Worm (Caenorhabditis elegans) whole organism, late embryonic: ENCODE measurements around the gene clh-3.

ENCODE experiments used
- C08G9.2 ChIP-seq: sonication (generic microtip); optimal IDR thresholded peaks from 2 replicates; lab custom pipeline; 2016; ENCODE audit warnings: mild to moderate bottlenecking, missing genetic modification characterization, moderate library complexity, missing compliant biosample characterization
- C38D4.7 ChIP-seq: fragments of 200-800 bp; sonication (Bioruptor generic); optimal IDR thresholded peaks from 2 replicates; lab custom pipeline; 2018; ENCODE audit warnings: mild to moderate bottlenecking, missing genetic modification characterization, moderate library complexity, missing compliant biosample characterization
- K09A11.1 ChIP-seq: sonication (generic microtip); optimal IDR thresholded peaks from 2 replicates; lab custom pipeline; 2017; ENCODE audit warnings: antibody characterized with exemption, mild to moderate bottlenecking, missing genetic modification characterization, missing compliant biosample characterization; ENCODE audit not compliant: insufficient read depth
- T23F11.4 ChIP-seq: fragments of 200-800 bp; sonication (Bioruptor generic); optimal IDR thresholded peaks from 2 replicates; lab custom pipeline; 2018; ENCODE audit warnings: mild to moderate bottlenecking, missing genetic modification characterization, missing compliant biosample characterization
- Y22D7AL.16 ChIP-seq: sonication (generic microtip); optimal IDR thresholded peaks from 2 replicates; lab custom pipeline; 2016; ENCODE audit warnings: missing genetic modification characterization, missing compliant biosample characterization
- ahr-1 ChIP-seq: sonication (generic microtip); optimal IDR thresholded peaks from 2 replicates; lab custom pipeline; 2016; ENCODE audit warnings: missing genetic modification characterization, missing compliant biosample characterization
- ama-1 ChIP-seq: fragments of 150-350 bp; optimal IDR thresholded peaks from 2 replicates; lab custom pipeline; 2014
- ceh-14 ChIP-seq: sonication (generic microtip); optimal IDR thresholded peaks from 2 replicates; lab custom pipeline; 2016; ENCODE audit warnings: missing genotype, missing genetic modification characterization, missing compliant biosample characterization
- ceh-18 ChIP-seq: sonication (generic microtip); optimal IDR thresholded peaks from 2 replicates; lab custom pipeline; 2016; ENCODE audit warnings: missing genetic modification characterization, missing compliant biosample characterization
- ceh-19 ChIP-seq: fragments of 200-800 bp; sonication (Bioruptor generic); optimal IDR thresholded peaks from 2 replicates; lab custom pipeline; 2018; ENCODE audit warnings: mild to moderate bottlenecking, missing genetic modification characterization, missing compliant biosample characterization
- ceh-2 ChIP-seq: sonication (generic microtip); optimal IDR thresholded peaks from 2 replicates; lab custom pipeline; 2016; ENCODE audit warnings: missing genotype, missing genetic modification characterization, missing compliant biosample characterization
- ceh-22 ChIP-seq: sonication (generic microtip); optimal IDR thresholded peaks from 2 replicates; lab custom pipeline; 2017; ENCODE audit warnings: missing biosample characterization, missing genetic modification characterization
- ceh-30 ChIP-seq: fragments of 150-350 bp; optimal IDR thresholded peaks from 2 replicates; lab custom pipeline; 2014; ENCODE audit warnings: missing biosample characterization, missing genetic modification characterization
- ceh-45 ChIP-seq: fragments of 200-800 bp; sonication (Bioruptor generic); IDR thresholded peaks from 2 replicates; pipeline ENCODE4 v1.3.6; 2022; ENCODE audit warnings: missing genetic modification reagents, missing genetic modification characterization, missing compliant biosample characterization
- ceh-48 ChIP-seq: sonication (generic microtip); optimal IDR thresholded peaks from 2 replicates; lab custom pipeline; 2016; ENCODE audit warnings: missing genetic modification characterization, inconsistent platforms, missing compliant biosample characterization
- ceh-6 ChIP-seq: fragments of 200-800 bp; sonication (Bioruptor generic); optimal IDR thresholded peaks from 2 replicates; lab custom pipeline; 2018; ENCODE audit warnings: mild to moderate bottlenecking, missing genetic modification characterization, missing compliant biosample characterization
- ceh-9 ChIP-seq: sonication (generic microtip); optimal IDR thresholded peaks from 2 replicates; lab custom pipeline; 2016; ENCODE audit warnings: mild to moderate bottlenecking, missing genetic modification characterization, inconsistent platforms, missing compliant biosample characterization
- che-1 ChIP-seq: sonication (generic microtip); optimal IDR thresholded peaks from 2 replicates; lab custom pipeline; 2016; ENCODE audit warnings: mild to moderate bottlenecking, missing genetic modification characterization, missing compliant biosample characterization
- dve-1 ChIP-seq: sonication (generic microtip); optimal IDR thresholded peaks from 2 replicates; lab custom pipeline; 2017; ENCODE audit warnings: antibody characterized with exemption, mild to moderate bottlenecking, missing genetic modification characterization, missing compliant biosample characterization
- elt-2 ChIP-seq: sonication (generic microtip); optimal IDR thresholded peaks from 2 replicates; lab custom pipeline; 2016; ENCODE audit warnings: missing genetic modification reagents, missing genetic modification characterization, missing compliant biosample characterization
- elt-4 ChIP-seq: sonication (generic microtip); optimal IDR thresholded peaks from 2 replicates; lab custom pipeline; 2016; ENCODE audit warnings: missing genetic modification characterization, missing compliant biosample characterization
- eyg-1 ChIP-seq: sonication (generic microtip); optimal IDR thresholded peaks from 2 replicates; lab custom pipeline; 2016; ENCODE audit warnings: missing genotype, missing genetic modification characterization, missing compliant biosample characterization
- fkh-10 ChIP-seq: fragments of 150-350 bp; optimal IDR thresholded peaks from 2 replicates; lab custom pipeline; 2014; ENCODE audit warnings: missing biosample characterization, missing genetic modification reagents, missing genetic modification characterization
- gmeb-2 ChIP-seq: sonication (generic microtip); optimal IDR thresholded peaks from 2 replicates; lab custom pipeline; 2016; ENCODE audit warnings: missing genetic modification characterization, inconsistent platforms, missing compliant biosample characterization
- hlh-13 ChIP-seq: fragments of 200-800 bp; sonication (Bioruptor generic); optimal IDR thresholded peaks from 2 replicates; lab custom pipeline; 2018; ENCODE audit warnings: mild to moderate bottlenecking, missing genetic modification characterization, missing compliant biosample characterization
- hlh-15 ChIP-seq: sonication (generic microtip); optimal IDR thresholded peaks from 2 replicates; lab custom pipeline; 2016; ENCODE audit warnings: missing genetic modification characterization, missing compliant biosample characterization
- hlh-30 ChIP-seq: sonication (generic microtip); optimal IDR thresholded peaks from 2 replicates; lab custom pipeline; 2017; ENCODE audit warnings: antibody characterized with exemption, missing genetic modification characterization, missing compliant biosample characterization; ENCODE audit not compliant: insufficient read depth
- hlh-8 ChIP-seq: sonication (generic microtip); optimal IDR thresholded peaks from 2 replicates; lab custom pipeline; 2016; ENCODE audit warnings: missing genotype, missing genetic modification characterization, missing compliant biosample characterization
- lim-6 ChIP-seq: sonication (generic microtip); optimal IDR thresholded peaks from 2 replicates; lab custom pipeline; 2016; ENCODE audit warnings: missing genetic modification characterization, missing compliant biosample characterization
- madf-2 ChIP-seq: sonication (generic microtip); optimal IDR thresholded peaks from 2 replicates; lab custom pipeline; 2017; ENCODE audit warnings: missing genetic modification characterization, missing compliant biosample characterization
- mec-3 ChIP-seq: sonication (generic microtip); optimal IDR thresholded peaks from 2 replicates; lab custom pipeline; 2016; ENCODE audit warnings: borderline replicate concordance, missing genetic modification characterization, missing compliant biosample characterization
- nfya-1 ChIP-seq: sonication (generic microtip); optimal IDR thresholded peaks from 2 replicates; lab custom pipeline; 2017; ENCODE audit warnings: missing genetic modification characterization, mild to moderate bottlenecking, missing compliant biosample characterization, antibody characterized with exemption, moderate library complexity
- nhr-11 ChIP-seq: fragments of 150-350 bp; optimal IDR thresholded peaks from 2 replicates; lab custom pipeline; 2014; ENCODE audit warnings: missing biosample characterization, missing genetic modification characterization
- nhr-232 ChIP-seq: sonication (generic microtip); optimal IDR thresholded peaks from 2 replicates; lab custom pipeline; 2016; ENCODE audit warnings: missing genetic modification characterization, missing compliant biosample characterization
- npax-4 ChIP-seq: sonication (generic microtip); optimal IDR thresholded peaks from 2 replicates; lab custom pipeline; 2016; ENCODE audit warnings: missing genetic modification characterization, missing compliant biosample characterization
- odd-2 ChIP-seq: sonication (generic microtip); optimal IDR thresholded peaks from 2 replicates; lab custom pipeline; 2017; ENCODE audit warnings: antibody characterized with exemption, mild to moderate bottlenecking, missing genetic modification characterization, missing compliant biosample characterization
- pag-3 ChIP-seq: sonication (generic microtip); optimal IDR thresholded peaks from 2 replicates; lab custom pipeline; 2016; ENCODE audit warnings: missing compliant biosample characterization, missing genetic modification characterization, borderline replicate concordance
- pax-1 ChIP-seq: fragments of 150-350 bp; optimal IDR thresholded peaks from 2 replicates; lab custom pipeline; 2014; ENCODE audit warnings: missing biosample characterization, missing genetic modification characterization
- pha-4 ChIP-seq: fragments of 150-350 bp; optimal IDR thresholded peaks from 2 replicates; lab custom pipeline; 2018; ENCODE audit warnings: missing biosample characterization, missing genetic modification reagents, missing genetic modification characterization
- pros-1 ChIP-seq: fragments of 150-350 bp; optimal IDR thresholded peaks from 2 replicates; lab custom pipeline; 2014; ENCODE audit warnings: missing biosample characterization, missing genetic modification reagents, missing genetic modification characterization
- ref-2 ChIP-seq: sonication (generic microtip); optimal IDR thresholded peaks from 2 replicates; lab custom pipeline; 2016; ENCODE audit warnings: missing genetic modification characterization, missing compliant biosample characterization
- rnt-1 ChIP-seq: sonication (generic microtip); optimal IDR thresholded peaks from 2 replicates; lab custom pipeline; 2016; ENCODE audit warnings: missing genetic modification characterization, missing compliant biosample characterization
- sdc-2 ChIP-seq: sonication (generic microtip); optimal IDR thresholded peaks from 2 replicates; lab custom pipeline; 2016; ENCODE audit warnings: missing genotype, missing genetic modification characterization, missing compliant biosample characterization
- sox-2 ChIP-seq: fragments of 200-800 bp; sonication (Bioruptor generic); IDR thresholded peaks from 2 replicates; pipeline ENCODE4 v1.3.6; 2022; ENCODE audit warnings: missing genetic modification reagents, missing genetic modification characterization, missing compliant biosample characterization
- sox-4 ChIP-seq: sonication (generic microtip); optimal IDR thresholded peaks from 2 replicates; lab custom pipeline; 2017; ENCODE audit warnings: mild to moderate bottlenecking, missing genetic modification characterization, inconsistent platforms, missing compliant biosample characterization
- syd-9 ChIP-seq: sonication (generic microtip); optimal IDR thresholded peaks from 2 replicates; lab custom pipeline; 2016; ENCODE audit warnings: mild to moderate bottlenecking, missing genetic modification characterization, moderate library complexity, missing compliant biosample characterization
- tbx-7 ChIP-seq: sonication (generic microtip); optimal IDR thresholded peaks from 2 replicates; lab custom pipeline; 2016; ENCODE audit warnings: missing genotype, missing genetic modification characterization, missing compliant biosample characterization
- ttx-3 ChIP-seq: sonication (generic microtip); optimal IDR thresholded peaks from 2 replicates; lab custom pipeline; 2016; ENCODE audit warnings: missing genetic modification reagents, missing genetic modification characterization, missing compliant biosample characterization
- unc-3 ChIP-seq, 2 experiments: fragments of 200-800 bp in 1 of 2; sonication (Bioruptor generic) in 1 of 2; sonication (generic microtip) in 1 of 2; conservative IDR thresholded peaks in 1 of 2; optimal IDR thresholded peaks in 1 of 2; 2 replicates each; pipeline versions ENCODE4 v1.3.6 to Lab custom; 2016 to 2022; ENCODE audit warnings: missing compliant biosample characterization in 2 of 2, missing genetic modification characterization in 2 of 2, missing genetic modification reagents in 1 of 2
- unc-42 ChIP-seq: sonication (generic microtip); optimal IDR thresholded peaks from 2 replicates; lab custom pipeline; 2016; ENCODE audit warnings: missing genotype, missing genetic modification characterization, missing compliant biosample characterization
- unc-55 ChIP-seq: sonication (generic microtip); optimal IDR thresholded peaks from 2 replicates; lab custom pipeline; 2017; ENCODE audit warnings: missing biosample characterization, missing genetic modification reagents, missing genetic modification characterization
- zip-5 ChIP-seq: sonication (generic microtip); optimal IDR thresholded peaks from 2 replicates; lab custom pipeline; 2016; ENCODE audit warnings: missing genetic modification characterization, missing compliant biosample characterization

Gene clh-3

DNA sequence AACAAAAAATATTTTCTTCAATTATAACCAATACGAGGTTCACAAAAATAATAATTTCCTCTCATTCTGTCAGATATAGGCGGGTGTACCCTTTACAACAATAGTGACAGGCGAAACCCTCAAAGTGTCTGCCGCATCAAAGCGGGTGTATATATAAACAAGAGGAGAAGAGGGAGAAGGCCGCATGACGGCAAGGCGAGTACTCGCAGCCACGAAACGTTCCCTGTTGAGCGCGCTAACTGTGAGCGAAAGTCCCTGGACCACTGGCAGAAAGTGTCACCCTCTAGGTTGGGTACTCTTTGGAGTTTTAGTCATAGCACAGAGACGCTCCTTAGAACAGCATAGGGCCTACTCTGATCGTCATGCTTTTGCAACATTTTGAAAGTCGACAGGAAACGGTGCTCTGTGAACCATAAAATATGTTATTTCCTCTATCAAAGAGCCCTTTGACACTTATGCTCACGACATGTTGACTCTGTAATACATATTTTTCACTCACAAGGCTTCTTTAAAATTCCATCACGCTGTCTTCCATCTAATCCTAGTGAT, 25.6 kb downstream of the clh-3 start, which contains the start of gene pcrg-1:
TSS of gene pcrg-1 (plus strand) at position 499 of the 549 bp plus-strand sequence.
- TF ChIP-seq ceh-45 (GFP tag; lab: Robert Waterston, UW) (peak; percentile 84), elt-2 (tag; lab: Kevin White, UChicago) (peak; percentile 90), lim-6 (peak; percentile 90), nhr-232 (tag; lab: Kevin White, UChicago) (peak; percentile 73), ama-1 (lab: Kevin White, UChicago) (no peak), pag-3 (peak; percentile 8), odd-2 (no peak), elt-4 (no peak), nfya-1 (tag; lab: Kevin White, UChicago) (peak; percentile 45), hlh-15 (tag; lab: Kevin White, UChicago) (peak; percentile 71), K09A11.1 (tag; lab: Kevin White, UChicago) (peak; percentile 43), ceh-19 (GFP tag; lab: Kevin White, UChicago) (peak; percentile 90), ceh-9 (tag; lab: Kevin White, UChicago) (peak; percentile 72), che-1 (tag; lab: Kevin White, UChicago) (peak; percentile 91), syd-9 (tag; lab: Kevin White, UChicago) (peak; percentile 74), ceh-14 (tag; lab: Kevin White, UChicago) (peak; percentile 91), C08G9.2 (tag; lab: Kevin White, UChicago) (peak; percentile 76), ttx-3 (peak; percentile 77), hlh-30 (tag; lab: Kevin White, UChicago) (peak; percentile 73), unc-3 (GFP tag; conservative IDR thresholded peaks at IDR 0.05; lab: Robert Waterston, UW) (peak; percentile 90), unc-3 (tag; optimal IDR thresholded peaks at IDR 0.05; lab: Kevin White, UChicago) (peak; percentile 66), sox-4 (tag; lab: Kevin White, UChicago) (peak; percentile 85), hlh-8 (peak; percentile 44), zip-5 (tag; lab: Kevin White, UChicago) (peak; percentile 45), dve-1 (peak; percentile 88), hlh-13 (peak; percentile 92), tbx-7 (tag; lab: Kevin White, UChicago) (peak; percentile 71), nhr-11 (no peak), mec-3 (tag; lab: Kevin White, UChicago) (peak; percentile 39), rnt-1 (peak; percentile 87), npax-4 (tag; lab: Kevin White, UChicago) (peak; percentile 84), ceh-48 (tag; lab: Kevin White, UChicago) (peak; percentile 74), ref-2 (peak; percentile 77), eyg-1 (tag; lab: Kevin White, UChicago) (peak; percentile 80), ceh-2 (tag; lab: Kevin White, UChicago) (peak; percentile 78), ahr-1 (tag; lab: Kevin White, UChicago) (peak; percentile 83), pha-4 (no peak), pros-1 (tag; lab: Kevin White, UChicago) (no peak), pax-1 (tag; lab: Kevin White, UChicago) (no peak), fkh-10 (GFP tag; lab: Kevin White, UChicago) (no peak), C38D4.7 (peak; percentile 87), ceh-18 (peak; percentile 76), Y22D7AL.16 (tag; lab: Kevin White, UChicago) (peak; percentile 84), ceh-22 (no peak), unc-42 (tag; lab: Kevin White, UChicago) (peak; percentile 35), ceh-30 (tag; lab: Kevin White, UChicago) (no peak), ceh-6 (GFP tag; lab: Kevin White, UChicago) (peak; percentile 86), sdc-2 (peak; percentile 69), madf-2 (peak; percentile 85), sox-2 (GFP tag; lab: Robert Waterston, UW) (peak; percentile 87), unc-55 (GFP tag; lab: Kevin White, UChicago) (no peak), gmeb-2 (tag; lab: Kevin White, UChicago) (peak; percentile 78), T23F11.4 (GFP tag; lab: Kevin White, UChicago) (peak; percentile 88)
